Worm (Caenorhabditis elegans) whole organism, young adult: ENCODE data around the gene fbxb-88.

Source experiments
- F10E7.11 ChIP-seq: sonication (generic microtip); optimal IDR thresholded peaks from 2 replicates; lab custom pipeline; 2017; ENCODE audit warnings: mild to moderate bottlenecking, missing genetic modification characterization, moderate library complexity, missing compliant biosample characterization
- F33H1.4 ChIP-seq: fragments of 200-800 bp; sonication (Bioruptor generic); IDR thresholded peaks from 2 replicates; pipeline ENCODE4 v1.3.6; 2022; ENCODE audit warnings: missing genetic modification reagents, missing genetic modification characterization, missing compliant biosample characterization
- F55B11.4 ChIP-seq: sonication (generic microtip); optimal IDR thresholded peaks from 2 replicates; lab custom pipeline; 2016; ENCODE audit warnings: missing compliant biosample characterization, missing genetic modification characterization, borderline replicate concordance; ENCODE audit not compliant: insufficient read depth
- K11D2.4 ChIP-seq: fragments of 200-800 bp; sonication (Bioruptor generic); IDR thresholded peaks from 2 replicates; pipeline ENCODE4 v1.3.6; 2022; ENCODE audit warnings: missing genetic modification reagents, missing genetic modification characterization, missing compliant biosample characterization
- K12H6.12 ChIP-seq: fragments of 200-800 bp; sonication (Bioruptor generic); optimal IDR thresholded peaks from 2 replicates; lab custom pipeline; 2018; ENCODE audit warnings: mild to moderate bottlenecking, missing genetic modification characterization, missing compliant biosample characterization
- Y53G8AR.9 ChIP-seq: fragments of 200-800 bp; sonication (Bioruptor generic); conservative IDR thresholded peaks from 2 replicates; pipeline ENCODE4 v1.3.6; 2022; ENCODE audit warnings: missing genetic modification reagents, missing genetic modification characterization, missing compliant biosample characterization
- Y67H2A.10 ChIP-seq: fragments of 200-800 bp; sonication (Bioruptor generic); conservative IDR thresholded peaks from 2 replicates; pipeline ENCODE4 v1.3.6; 2022; ENCODE audit warnings: missing genetic modification reagents, missing genetic modification characterization, missing compliant biosample characterization
- Y95B8A.8 ChIP-seq: fragments of 200-800 bp; sonication (Bioruptor generic); IDR thresholded peaks from 2 replicates; pipeline ENCODE4 v1.3.6; 2022; ENCODE audit warnings: missing genetic modification reagents, missing genetic modification characterization, missing compliant biosample characterization
- akir-1 ChIP-seq: fragments of 200-800 bp; sonication (Bioruptor generic); optimal IDR thresholded peaks from 2 replicates; lab custom pipeline; 2018; ENCODE audit warnings: mild to moderate bottlenecking, missing genetic modification characterization, moderate library complexity, missing compliant biosample characterization
- attf-5 ChIP-seq: fragments of 200-800 bp; sonication (Bioruptor generic); optimal IDR thresholded peaks from 2 replicates; lab custom pipeline; 2018; ENCODE audit warnings: mild to moderate bottlenecking, missing genetic modification characterization, missing compliant biosample characterization
- attf-6 ChIP-seq: fragments of 200-800 bp; sonication (Bioruptor generic); IDR thresholded peaks from 2 replicates; pipeline ENCODE4 v1.3.6; 2022; ENCODE audit warnings: missing genetic modification reagents, missing genetic modification characterization, missing compliant biosample characterization
- die-1 ChIP-seq: sonication (generic microtip); optimal IDR thresholded peaks from 2 replicates; lab custom pipeline; 2016; ENCODE audit warnings: missing genotype, mild to moderate bottlenecking, missing genetic modification characterization, missing compliant biosample characterization
- dox-1 ChIP-seq: fragments of 200-800 bp; sonication (Bioruptor generic); IDR thresholded peaks from 2 replicates; pipeline ENCODE4 v1.3.6; 2022; ENCODE audit warnings: missing genetic modification reagents, missing genetic modification characterization, missing compliant biosample characterization
- efl-1 ChIP-seq: fragments of 150-350 bp; optimal IDR thresholded peaks from 2 replicates; lab custom pipeline; 2014; ENCODE audit warnings: missing biosample characterization, missing genetic modification reagents, missing genetic modification characterization
- egl-18 ChIP-seq: fragments of 200-800 bp; sonication (Bioruptor generic); IDR thresholded peaks from 2 replicates; pipeline ENCODE4 v1.3.6; 2022; ENCODE audit warnings: missing genetic modification reagents, missing genetic modification characterization, missing compliant biosample characterization
- egrh-3 ChIP-seq: fragments of 200-800 bp; sonication (Bioruptor generic); IDR thresholded peaks from 2 replicates; pipeline ENCODE4 v1.3.6; 2022; ENCODE audit warnings: missing genetic modification reagents, missing genetic modification characterization, missing compliant biosample characterization
- fkh-3 ChIP-seq: sonication (generic microtip); optimal IDR thresholded peaks from 2 replicates; lab custom pipeline; 2016; ENCODE audit warnings: mild to moderate bottlenecking, missing genetic modification characterization, missing compliant biosample characterization
- him-1 ChIP-seq: sonication (generic microtip); optimal IDR thresholded peaks from 2 replicates; lab custom pipeline; 2016; ENCODE audit warnings: missing genotype, missing genetic modification reagents, missing genetic modification characterization, missing compliant biosample characterization
- hrde-1 ChIP-seq: sonication (generic microtip); optimal IDR thresholded peaks from 2 replicates; lab custom pipeline; 2016; ENCODE audit warnings: missing genetic modification characterization, mild to moderate bottlenecking, missing compliant biosample characterization, moderate library complexity, missing genotype, missing genetic modification reagents, borderline replicate concordance
- let-607 ChIP-seq, 2 experiments: fragments of 200-800 bp in 1 of 2; sonication (Bioruptor generic) in 1 of 2; sonication (generic microtip) in 1 of 2; optimal IDR thresholded peaks; 2 replicates each; lab custom pipeline; 2016 to 2018; ENCODE audit warnings: mild to moderate bottlenecking in 2 of 2, missing compliant biosample characterization in 2 of 2, missing genetic modification characterization in 2 of 2, moderate library complexity in 2 of 2, missing genotype in 1 of 2
- lin-54 ChIP-seq: fragments of 200-800 bp; sonication (Bioruptor generic); optimal IDR thresholded peaks from 2 replicates; lab custom pipeline; 2018; ENCODE audit warnings: mild to moderate bottlenecking, missing genetic modification characterization, missing compliant biosample characterization
- lir-1 ChIP-seq: fragments of 200-800 bp; sonication (Bioruptor generic); conservative IDR thresholded peaks from 2 replicates; pipeline ENCODE4 v1.3.6; 2022; ENCODE audit warnings: missing genetic modification reagents, missing genetic modification characterization, missing compliant biosample characterization
- madf-3 ChIP-seq: fragments of 200-800 bp; sonication (Bioruptor generic); IDR thresholded peaks from 2 replicates; pipeline ENCODE4 v1.3.6; 2022; ENCODE audit warnings: missing genetic modification reagents, missing genetic modification characterization, missing compliant biosample characterization
- mcd-1 ChIP-seq: fragments of 200-800 bp; sonication (Bioruptor generic); IDR thresholded peaks from 2 replicates; pipeline ENCODE4 v1.3.6; 2022; ENCODE audit warnings: missing genetic modification reagents, missing genetic modification characterization, missing compliant biosample characterization
- mel-28 ChIP-seq: sonication (generic microtip); optimal IDR thresholded peaks from 2 replicates; lab custom pipeline; 2016; ENCODE audit warnings: borderline replicate concordance, mild to moderate bottlenecking, missing genetic modification characterization, missing compliant biosample characterization
- mes-4 ChIP-seq: sonication (generic microtip); optimal IDR thresholded peaks from 2 replicates; lab custom pipeline; 2016; ENCODE audit warnings: missing genotype, missing genetic modification characterization, missing compliant biosample characterization
- mxl-1 ChIP-seq: sonication (generic microtip); optimal IDR thresholded peaks from 2 replicates; lab custom pipeline; 2016; ENCODE audit warnings: missing genetic modification characterization, missing compliant biosample characterization
- nfya-1 ChIP-seq: sonication (generic microtip); optimal IDR thresholded peaks from 2 replicates; lab custom pipeline; 2017; ENCODE audit warnings: antibody characterized with exemption, missing compliant biosample characterization, missing genetic modification characterization, borderline replicate concordance; ENCODE audit not compliant: insufficient read depth
- nfyb-1 ChIP-seq: fragments of 200-800 bp; sonication (Bioruptor generic); IDR thresholded peaks from 2 replicates; pipeline ENCODE4 v1.3.6; 2022; ENCODE audit warnings: missing genetic modification reagents, missing genetic modification characterization, missing compliant biosample characterization
- nhr-120 ChIP-seq: fragments of 200-800 bp; sonication (Bioruptor generic); IDR thresholded peaks from 2 replicates; pipeline ENCODE4 v1.3.6; 2022; ENCODE audit warnings: missing genetic modification characterization, missing compliant biosample characterization
- nhr-27 ChIP-seq: fragments of 200-800 bp; sonication (Bioruptor generic); optimal IDR thresholded peaks from 2 replicates; lab custom pipeline; 2018; ENCODE audit warnings: mild to moderate bottlenecking, missing genetic modification characterization, moderate library complexity, missing compliant biosample characterization
- pbrm-1 ChIP-seq: fragments of 200-800 bp; sonication (Bioruptor generic); IDR thresholded peaks from 2 replicates; pipeline ENCODE4 v1.3.6; 2022; ENCODE audit warnings: missing genetic modification reagents, missing genetic modification characterization, missing compliant biosample characterization
- pha-4 ChIP-seq: fragments of 150-350 bp; sonication (generic microtip); optimal IDR thresholded peaks from 2 replicates; lab custom pipeline; 2014; ENCODE audit warnings: missing biosample characterization, missing genetic modification reagents, missing genetic modification characterization
- rec-8 ChIP-seq, 2 experiments: sonication (generic microtip); optimal IDR thresholded peaks; 2 replicates each; lab custom pipeline; 2016; ENCODE audit warnings: mild to moderate bottlenecking in 2 of 2, missing genetic modification characterization in 2 of 2, missing genetic modification reagents in 2 of 2, missing genotype in 2 of 2, missing biosample characterization in 1 of 2, missing compliant biosample characterization in 1 of 2, moderate library complexity in 1 of 2
- sea-2 ChIP-seq: fragments of 200-800 bp; sonication (Bioruptor generic); IDR thresholded peaks from 2 replicates; pipeline ENCODE4 v1.3.6; 2022; ENCODE audit warnings: missing genetic modification characterization, missing compliant biosample characterization
- sptf-2 ChIP-seq: fragments of 200-800 bp; sonication (Bioruptor generic); optimal IDR thresholded peaks from 2 replicates; lab custom pipeline; 2018; ENCODE audit warnings: mild to moderate bottlenecking, missing genetic modification characterization, missing compliant biosample characterization
- tlf-1 ChIP-seq: fragments of 200-800 bp; sonication (Bioruptor generic); optimal IDR thresholded peaks from 2 replicates; lab custom pipeline; 2018; ENCODE audit warnings: mild to moderate bottlenecking, missing genetic modification characterization, missing compliant biosample characterization
- unc-130 ChIP-seq: sonication (generic microtip); optimal IDR thresholded peaks from 2 replicates; lab custom pipeline; 2016; ENCODE audit warnings: missing genetic modification reagents, missing genetic modification characterization, missing compliant biosample characterization
- xnd-1 ChIP-seq: sonication (generic microtip); optimal IDR thresholded peaks from 2 replicates; lab custom pipeline; 2016; ENCODE audit warnings: missing genotype, missing genetic modification reagents, missing genetic modification characterization, missing compliant biosample characterization
- zfh-2 ChIP-seq: fragments of 200-800 bp; sonication (Bioruptor generic); conservative IDR thresholded peaks from 2 replicates; pipeline ENCODE4 v1.3.6; 2022; ENCODE audit warnings: missing genetic modification reagents, missing genetic modification characterization, missing compliant biosample characterization
- zim-3 ChIP-seq: sonication (generic microtip); optimal IDR thresholded peaks from 2 replicates; lab custom pipeline; 2017; ENCODE audit warnings: mild to moderate bottlenecking, missing genetic modification characterization, moderate library complexity, missing compliant biosample characterization
- ztf-25 ChIP-seq: fragments of 200-800 bp; sonication (Bioruptor generic); IDR thresholded peaks from 2 replicates; pipeline ENCODE4 v1.3.6; 2022; ENCODE audit warnings: missing genetic modification reagents, missing genetic modification characterization, missing compliant biosample characterization
- ztf-26 ChIP-seq: sonication (generic microtip); optimal IDR thresholded peaks from 2 replicates; lab custom pipeline; 2017; ENCODE audit warnings: missing genetic modification characterization, missing compliant biosample characterization

fbxb-88 gene

DNA sequence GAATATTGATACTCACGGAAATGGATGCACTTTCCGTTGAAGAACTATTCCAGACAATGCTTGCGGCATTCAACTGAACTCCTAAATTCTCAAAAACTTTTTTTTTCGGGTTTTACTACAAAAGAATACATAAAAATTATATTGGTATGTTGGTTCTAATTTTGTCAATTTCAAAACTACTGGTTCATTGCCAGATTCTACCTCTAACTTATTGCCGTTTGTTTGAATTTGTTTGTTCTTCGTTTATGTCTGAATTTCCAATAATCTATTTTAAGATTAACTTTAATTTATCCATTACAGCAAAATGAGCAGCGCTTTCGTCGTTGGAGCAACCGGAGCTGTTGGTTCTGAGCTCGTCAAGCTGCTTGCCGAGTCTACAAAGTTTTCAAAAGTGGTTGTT is 30.6 kb downstream of the fbxb-88 start, which contains the start of gene C33F10.14:
Gene C33F10.14 (plus strand): TSS at position 301 of the 400 bp plus-strand sequence.
- TF ChIP-seq mes-4 (tag; lab: Kevin White, UChicago) (no peak), F55B11.4 (tag; lab: Kevin White, UChicago) (no peak), pha-4 (tag; lab: Kevin White, UChicago) (no peak), nfya-1 (no peak), nfyb-1 (GFP tag; lab: Robert Waterston, UW) (no peak), nhr-27 (tag; lab: Kevin White, UChicago) (no peak), unc-130 (GFP tag; lab: Kevin White, UChicago) (no peak), zfh-2 (GFP tag; lab: Robert Waterston, UW) (no peak), F10E7.11 (tag; lab: Kevin White, UChicago) (no peak), sptf-2 (no peak), egrh-3 (GFP tag; lab: Robert Waterston, UW) (no peak), Y67H2A.10 (no peak), die-1 (tag; lab: Kevin White, UChicago) (no peak), mel-28 (tag; lab: Kevin White, UChicago) (no peak), Y95B8A.8 (GFP tag; lab: Robert Waterston, UW) (no peak), hrde-1 (tag; lab: Kevin White, UChicago) (no peak), Y53G8AR.9 (GFP tag; lab: Robert Waterston, UW) (no peak), madf-3 (GFP tag; lab: Robert Waterston, UW) (no peak)

DNA sequence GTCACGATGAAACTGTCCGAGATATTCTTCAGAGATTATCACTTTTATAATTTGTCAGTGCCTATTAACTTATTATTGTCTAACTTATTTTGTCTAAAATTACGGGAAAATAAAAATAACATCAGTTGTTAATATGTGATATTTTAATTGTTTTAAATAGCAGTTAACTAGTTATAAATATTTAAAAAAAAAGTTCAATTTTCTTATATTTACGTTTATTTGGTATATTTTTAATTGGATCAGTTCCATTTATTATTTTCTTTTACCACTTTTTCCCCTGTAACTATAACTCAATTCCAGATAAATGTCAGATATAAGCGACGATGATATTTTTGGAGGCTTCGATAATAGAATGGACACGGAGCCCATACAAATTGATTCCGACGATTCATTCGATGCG is 32.2 kb downstream of the fbxb-88 start, which contains the start of gene C33F10.4:
Gene C33F10.4 (plus strand): TSS at position 301 of the 400 bp plus-strand sequence.
- TF ChIP-seq akir-1 = no peak

DNA sequence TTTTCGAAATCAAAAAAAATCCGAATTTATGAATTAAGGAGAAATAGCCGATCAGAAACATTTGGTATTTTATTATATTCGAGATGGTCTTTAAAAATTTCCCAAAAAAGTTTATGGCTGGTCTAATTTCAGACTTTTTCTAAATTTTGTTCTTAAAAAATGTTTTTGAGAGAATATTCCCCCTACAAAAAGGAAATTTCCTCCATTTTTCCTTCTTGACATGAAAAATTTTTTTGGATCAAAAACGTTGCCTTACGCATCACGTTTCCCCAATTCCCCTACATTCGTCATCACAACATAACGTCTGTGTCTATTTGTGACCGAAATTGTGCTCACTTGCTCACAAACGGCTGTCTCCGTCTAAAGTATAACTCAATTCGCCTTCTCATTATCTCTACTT is 34.4 kb downstream of the fbxb-88 start:
- TF ChIP-seq attf-6 (GFP tag; lab: Robert Waterston, UW) (0 out of 2 replicates have a peak, but pooled peaks have one; percentile 12), zim-3 (no peak)

DNA sequence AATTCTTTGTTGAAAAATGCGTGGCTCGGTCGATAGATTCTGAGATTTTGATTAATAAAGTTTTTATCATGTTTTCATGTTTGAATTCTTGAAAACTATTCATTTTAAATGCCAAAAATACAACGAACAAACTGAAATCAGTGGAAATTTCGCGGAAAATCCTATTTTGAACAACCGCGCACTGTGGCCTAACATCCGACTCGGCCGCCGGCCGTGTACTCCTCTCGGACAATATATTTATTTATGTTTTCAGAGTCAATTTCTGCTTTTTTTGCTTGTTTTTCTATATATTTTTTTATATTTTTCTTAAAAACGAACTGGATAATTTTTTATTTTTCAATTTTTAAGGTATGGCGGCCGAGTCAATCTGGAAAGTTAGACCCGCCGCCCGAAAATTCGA is 36.4 kb downstream of the fbxb-88 start, which contains the start of gene F26G1.1:
Gene F26G1.1 (plus strand): TSS at position 347 of the 400 bp plus-strand sequence.
- TF ChIP-seq fkh-3 = no peak
- peak; percentile 1 for TF ChIP-seq F10E7.11 (tag; lab: Kevin White, UChicago)
- TF ChIP-seq tlf-1 (GFP tag; lab: Kevin White, UChicago) = peak; percentile 6
- TF ChIP-seq Y95B8A.8 (GFP tag; lab: Robert Waterston, UW) = no peak
- TF ChIP-seq K12H6.12 = peak; percentile 9
- TF ChIP-seq nhr-120 (GFP tag; lab: Robert Waterston, UW) = no peak
- no peak for TF ChIP-seq pbrm-1
- peak in 1 of 2 experiments; percentile 34 for TF ChIP-seq let-607 (tag; optimal IDR thresholded peaks at IDR 0.05; lab: Kevin White, UChicago)
- TF ChIP-seq sea-2 (GFP tag; lab: Robert Waterston, UW) = no peak
- peak; percentile 55 for TF ChIP-seq F33H1.4
- TF ChIP-seq dox-1 (GFP tag; lab: Robert Waterston, UW) = peak; percentile 54; the same call in 1 of the 2 replicates
- no peak for TF ChIP-seq ztf-26
- TF ChIP-seq him-1 = peak; percentile 1
- peak; percentile 62 for TF ChIP-seq K11D2.4 (GFP tag; lab: Robert Waterston, UW)
- peak; percentile 81 for TF ChIP-seq unc-130 (GFP tag; lab: Kevin White, UChicago)
- peak; percentile 22 for TF ChIP-seq xnd-1
- TF ChIP-seq lin-54 (GFP tag; lab: Kevin White, UChicago) = peak; percentile 82
- TF ChIP-seq mcd-1 (GFP tag; lab: Robert Waterston, UW) = peak; percentile 70
- no peak for TF ChIP-seq mxl-1 (tag; lab: Kevin White, UChicago)
- TF ChIP-seq ztf-25 (GFP tag; lab: Robert Waterston, UW) = 0 out of 2 replicates have a peak, but pooled peaks have one; percentile 18
- TF ChIP-seq lir-1 (GFP tag; lab: Robert Waterston, UW) = peak; percentile 57; the same call in 1 of the 2 replicates
- peak; percentile 5 for TF ChIP-seq attf-5 (GFP tag; lab: Kevin White, UChicago)
- TF ChIP-seq egl-18 (GFP tag; lab: Robert Waterston, UW) = no peak
- TF ChIP-seq rec-8 (tag; optimal IDR thresholded peaks at IDR 0.05; lab: Kevin White, UChicago) = peak; percentile 49 to 82
- peak; percentile 59 for TF ChIP-seq efl-1 (GFP tag; lab: Kevin White, UChicago)
